Fruit fly (Drosophila melanogaster) whole organism, adult: ENCODE results near the gene CG42554.

Experiments
- CG12768 ChIP-seq: fragments of 200-800 bp; sonication (Bioruptor generic); optimal IDR thresholded peaks from 2 replicates; lab custom pipeline; 2017; ENCODE audit warnings: missing biosample characterization, missing genetic modification characterization, mild to moderate bottlenecking, moderate library complexity, missing genetic modification reagents
- CG33017 ChIP-seq: fragments of 200-800 bp; sonication (Bioruptor generic); optimal IDR thresholded peaks from 2 replicates; lab custom pipeline; 2018; ENCODE audit warnings: missing biosample characterization, mild to moderate bottlenecking, missing genetic modification characterization, moderate library complexity
- CG5204 ChIP-seq: fragments of 200-800 bp; sonication (Bioruptor generic); optimal IDR thresholded peaks from 2 replicates; lab custom pipeline; 2016; ENCODE audit warnings: missing biosample characterization, missing genetic modification characterization
- Hr96 ChIP-seq: fragments of 200-800 bp; sonication (Bioruptor generic); optimal IDR thresholded peaks from 2 replicates; lab custom pipeline; 2016; ENCODE audit warnings: missing biosample characterization, missing genetic modification characterization
- cic ChIP-seq: fragments of 200-800 bp; sonication (Bioruptor generic); optimal IDR thresholded peaks from 2 replicates; lab custom pipeline; 2017; ENCODE audit warnings: missing biosample characterization, mild to moderate bottlenecking, missing genetic modification characterization, moderate library complexity
- pad ChIP-seq: fragments of 200-800 bp; sonication (Bioruptor generic); optimal IDR thresholded peaks from 3 replicates; lab custom pipeline; 2017; ENCODE audit warnings: missing biosample characterization, missing genetic modification characterization, mild to moderate bottlenecking, moderate library complexity, missing genetic modification reagents
- tj ChIP-seq: fragments of 200-800 bp; sonication (Bioruptor generic); optimal IDR thresholded peaks from 3 replicates; lab custom pipeline; 2017; ENCODE audit warnings: missing biosample characterization, mild to moderate bottlenecking, missing genetic modification characterization, moderate library complexity

DNA sequence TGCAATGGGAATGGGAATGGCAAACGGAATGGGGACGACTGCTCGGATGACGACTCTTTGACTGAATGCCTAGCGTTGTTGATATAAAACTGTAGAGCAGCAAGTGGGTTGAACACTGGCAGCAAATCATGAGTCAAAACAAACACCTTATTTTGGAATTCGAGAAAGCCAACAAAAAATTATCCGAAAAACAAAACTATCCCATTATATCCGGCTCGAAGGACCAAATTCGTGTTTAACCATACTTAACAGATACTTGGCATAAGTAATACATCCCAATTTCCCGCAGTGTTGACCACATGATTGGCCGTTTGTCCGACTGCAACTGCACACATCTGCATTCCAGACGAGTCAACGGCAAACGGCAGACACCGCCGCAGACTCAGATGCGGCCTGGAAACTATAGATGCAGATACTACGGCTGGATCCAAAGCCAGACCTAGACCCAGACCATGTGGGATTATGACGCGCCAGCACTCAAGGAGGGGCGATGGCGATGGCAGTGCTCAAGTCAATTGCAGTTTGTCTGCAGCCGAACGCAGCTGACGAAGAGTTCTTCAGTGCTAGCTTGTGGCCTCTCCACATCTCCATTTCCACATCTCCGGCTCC is 22.1 kb upstream of the CG42554 start:
- TF ChIP-seq CG12768 (GFP tag; lab: Kevin White, UChicago) (no peak), cic (GFP tag; lab: Kevin White, UChicago) (no peak), CG33017 (tag; lab: Kevin White, UChicago) (no peak), tj (no peak), pad (GFP tag; lab: Kevin White, UChicago) (no peak), Hr96 (no peak), CG5204 (GFP tag; lab: Kevin White, UChicago) (no peak)
